Fruit fly (Drosophila melanogaster) whole organism, embryonic: ENCODE results near the gene Eip63E.

ENCODE experiments used
- BtbVII ChIP-seq: fragments of 200-800 bp; sonication (Bioruptor generic); optimal IDR thresholded peaks from 3 replicates; lab custom pipeline; 2017; ENCODE audit warnings: missing biosample characterization, mild to moderate bottlenecking, missing genetic modification characterization
- CG10274 ChIP-seq: fragments of 200-800 bp; sonication (Bioruptor generic); optimal IDR thresholded peaks from 3 replicates; lab custom pipeline; 2017; ENCODE audit warnings: missing biosample characterization, mild to moderate bottlenecking, missing genetic modification characterization
- CG10979 ChIP-seq: fragments of 200-800 bp; sonication (Bioruptor generic); optimal IDR thresholded peaks from 2 replicates; lab custom pipeline; 2018; ENCODE audit warnings: missing biosample characterization, mild to moderate bottlenecking, missing genetic modification characterization, moderate library complexity
- CG11093 ChIP-seq: fragments of 200-800 bp; sonication (Bioruptor generic); IDR thresholded peaks from 3 replicates; pipeline ENCODE4 v1.3.6; 2022; ENCODE audit warnings: missing biosample characterization, missing genetic modification characterization
- CG11456 ChIP-seq: fragments of 200-800 bp; sonication (Bioruptor generic); IDR thresholded peaks from 3 replicates; pipeline ENCODE4 v1.3.6; 2022; ENCODE audit warnings: missing biosample characterization, missing genetic modification characterization
- CG12104 ChIP-seq: fragments of 200-800 bp; sonication (Bioruptor generic); optimal IDR thresholded peaks from 3 replicates; lab custom pipeline; 2016; ENCODE audit warnings: missing biosample characterization, missing genetic modification characterization
- CG15479 ChIP-seq: fragments of 200-800 bp; sonication (Bioruptor generic); optimal IDR thresholded peaks from 3 replicates; lab custom pipeline; 2019; ENCODE audit warnings: missing biosample characterization, mild to moderate bottlenecking, missing genetic modification characterization, moderate library complexity
- CG1602 ChIP-seq: fragments of 200-800 bp; sonication (Bioruptor generic); optimal IDR thresholded peaks from 3 replicates; lab custom pipeline; 2016; ENCODE audit warnings: missing biosample characterization, missing genetic modification characterization
- CG1603 ChIP-seq: fragments of 200-800 bp; sonication (Bioruptor generic); optimal IDR thresholded peaks from 2 replicates; lab custom pipeline; 2019; ENCODE audit warnings: missing biosample characterization, mild to moderate bottlenecking, missing genetic modification characterization, moderate library complexity
- CG31388 ChIP-seq: fragments of 200-800 bp; sonication (Bioruptor generic); optimal IDR thresholded peaks from 2 replicates; lab custom pipeline; 2016; ENCODE audit warnings: missing biosample characterization, missing genetic modification characterization
- CG32767 ChIP-seq: fragments of 200-800 bp; sonication (Bioruptor generic); IDR thresholded peaks from 2 replicates; pipeline ENCODE4 v1.3.6; 2022; ENCODE audit warnings: missing biosample characterization, missing genetic modification characterization
- CG32772 ChIP-seq: fragments of 200-800 bp; sonication (Bioruptor generic); IDR thresholded peaks from 2 replicates; pipeline ENCODE4 v1.3.6; 2022; ENCODE audit warnings: missing biosample characterization, missing genetic modification characterization
- CG3281 ChIP-seq: fragments of 200-800 bp; sonication (Bioruptor generic); optimal IDR thresholded peaks from 3 replicates; lab custom pipeline; 2017; ENCODE audit warnings: missing biosample characterization, mild to moderate bottlenecking, missing genetic modification characterization
- CG3838 ChIP-seq: fragments of 200-800 bp; sonication (Bioruptor generic); optimal IDR thresholded peaks from 3 replicates; lab custom pipeline; 2016; ENCODE audit warnings: missing biosample characterization, missing genetic modification characterization
- CG6654 ChIP-seq: fragments of 200-800 bp; sonication (Bioruptor generic); optimal IDR thresholded peaks from 2 replicates; lab custom pipeline; 2017; ENCODE audit warnings: missing biosample characterization, mild to moderate bottlenecking, missing genetic modification characterization
- CG7839 ChIP-seq: fragments of 200-800 bp; sonication (Bioruptor generic); optimal IDR thresholded peaks from 3 replicates; lab custom pipeline; 2018; ENCODE audit warnings: missing biosample characterization, mild to moderate bottlenecking, missing genetic modification characterization, moderate library complexity
- CG8944 ChIP-seq: fragments of 200-800 bp; sonication (Bioruptor generic); optimal IDR thresholded peaks from 3 replicates; lab custom pipeline; 2016; ENCODE audit warnings: missing biosample characterization, missing genetic modification characterization
- CG9817 ChIP-seq: fragments of 200-800 bp; sonication (Bioruptor generic); optimal IDR thresholded peaks from 2 replicates; lab custom pipeline; 2018; ENCODE audit warnings: missing biosample characterization, mild to moderate bottlenecking, missing genetic modification characterization, moderate library complexity
- CHES-1-like ChIP-seq: fragments of 200-800 bp; sonication (Bioruptor generic); optimal IDR thresholded peaks from 2 replicates; lab custom pipeline; 2016; ENCODE audit warnings: missing biosample characterization, missing genetic modification characterization
- Dip3 ChIP-seq: fragments of 200-800 bp; sonication (Bioruptor generic); optimal IDR thresholded peaks from 3 replicates; lab custom pipeline; 2016; ENCODE audit warnings: missing biosample characterization, missing genetic modification characterization
- Drgx ChIP-seq: fragments of 200-800 bp; sonication (Bioruptor generic); IDR thresholded peaks from 2 replicates; pipeline ENCODE4 v1.3.6; 2022; ENCODE audit warnings: missing biosample characterization, missing genetic modification characterization
- E2f1 ChIP-seq: fragments of 200-800 bp; sonication (Bioruptor generic); IDR thresholded peaks from 2 replicates; pipeline ENCODE4 v1.3.6; 2022; ENCODE audit warnings: missing biosample characterization, missing genetic modification characterization
- Med ChIP-seq: fragments of 200-800 bp; sonication (Bioruptor generic); peaks from one replicate; lab custom pipeline; 2016; ENCODE audit warnings: missing biosample characterization, missing genetic modification characterization, mild to moderate bottlenecking, inconsistent platforms, moderate library complexity
- Mes4 ChIP-seq: fragments of 200-800 bp; sonication (Bioruptor generic); optimal IDR thresholded peaks from 2 replicates; lab custom pipeline; 2016; ENCODE audit warnings: missing biosample characterization, missing genetic modification characterization
- Myb ChIP-seq: fragments of 200-800 bp; sonication (Bioruptor generic); optimal IDR thresholded peaks from 2 replicates; lab custom pipeline; 2016; ENCODE audit warnings: missing biosample characterization, missing genetic modification characterization
- NC2β ChIP-seq: fragments of 200-800 bp; sonication (Bioruptor generic); optimal IDR thresholded peaks from 2 replicates; lab custom pipeline; 2016; ENCODE audit warnings: missing biosample characterization, missing genetic modification characterization
- Pdp1 ChIP-seq, 2 experiments: fragments of 200-800 bp; sonication (Bioruptor generic); optimal IDR thresholded peaks; 3 replicates each; lab custom pipeline; 2016; ENCODE audit warnings: missing biosample characterization in 2 of 2, missing genetic modification characterization in 2 of 2, mild to moderate bottlenecking in 1 of 2, moderate library complexity in 1 of 2
- Rx ChIP-seq: fragments of 200-800 bp; sonication (Bioruptor generic); IDR thresholded peaks from 2 replicates; pipeline ENCODE4 v1.3.6; 2022; ENCODE audit warnings: missing biosample characterization, missing genetic modification characterization
- Side ChIP-seq: fragments of 200-800 bp; sonication (Bioruptor generic); optimal IDR thresholded peaks from 2 replicates; lab custom pipeline; 2016; ENCODE audit warnings: missing biosample characterization, missing genetic modification characterization
- Xrp1 ChIP-seq: fragments of 200-800 bp; sonication (Bioruptor generic); IDR thresholded peaks from 2 replicates; pipeline ENCODE4 v1.3.6; 2022; ENCODE audit warnings: missing biosample characterization, missing genetic modification characterization
- caup ChIP-seq: fragments of 200-800 bp; sonication (Bioruptor generic); optimal IDR thresholded peaks from 3 replicates; lab custom pipeline; 2017; ENCODE audit warnings: missing biosample characterization, mild to moderate bottlenecking, missing genetic modification characterization, moderate library complexity; ENCODE audit not compliant: severe bottlenecking
- croc ChIP-seq: fragments of 200-800 bp; sonication (Bioruptor generic); conservative IDR thresholded peaks from 3 replicates; pipeline ENCODE4 v1.3.6; 2022; ENCODE audit warnings: missing biosample characterization, missing genetic modification characterization
- fru ChIP-seq: fragments of >200 bp; optimal IDR thresholded peaks from 2 replicates; lab custom pipeline; 2017
- fu2 ChIP-seq: fragments of 200-800 bp; sonication (Bioruptor generic); optimal IDR thresholded peaks from 2 replicates; lab custom pipeline; 2016; ENCODE audit warnings: missing biosample characterization, missing genetic modification characterization
- gsb-n ChIP-seq: fragments of 200-800 bp; sonication (Bioruptor generic); optimal IDR thresholded peaks from 3 replicates; lab custom pipeline; 2018; ENCODE audit warnings: missing biosample characterization, mild to moderate bottlenecking, missing genetic modification characterization
- kay ChIP-seq: fragments of 200-800 bp; sonication (Bioruptor generic); optimal IDR thresholded peaks from 2 replicates; lab custom pipeline; 2016; ENCODE audit warnings: missing biosample characterization, missing genetic modification characterization
- onecut ChIP-seq: fragments of 200-800 bp; sonication (Bioruptor generic); IDR thresholded peaks from 2 replicates; pipeline ENCODE4 v1.3.6; 2022; ENCODE audit warnings: missing biosample characterization, missing genetic modification characterization
- p53 ChIP-seq: fragments of 200-800 bp; sonication (Bioruptor generic); optimal IDR thresholded peaks from 2 replicates; lab custom pipeline; 2016; ENCODE audit warnings: missing biosample characterization, missing genetic modification characterization
- pfk ChIP-seq: fragments of 200-800 bp; sonication (Bioruptor generic); optimal IDR thresholded peaks from 2 replicates; lab custom pipeline; 2018; ENCODE audit warnings: missing biosample characterization, mild to moderate bottlenecking, missing genetic modification characterization, moderate library complexity
- pnt ChIP-seq: fragments of 200-800 bp; sonication (Bioruptor generic); optimal IDR thresholded peaks from 3 replicates; lab custom pipeline; 2016; ENCODE audit warnings: missing biosample characterization, missing genetic modification characterization
- ssp ChIP-seq: fragments of 200-800 bp; sonication (Bioruptor generic); IDR thresholded peaks from 2 replicates; pipeline ENCODE4 v1.3.6; 2022; ENCODE audit warnings: missing biosample characterization, missing genetic modification characterization
- tin ChIP-seq: fragments of 200-800 bp; sonication (Bioruptor generic); optimal IDR thresholded peaks from 3 replicates; lab custom pipeline; 2016; ENCODE audit warnings: missing biosample characterization, missing genetic modification characterization

The Eip63E gene

dm6 chr3L:3556409-3556808 lies 40.9 kb downstream of the Eip63E start (continued):
- TF ChIP-seq CG15479 (GFP tag; lab: Kevin White, UChicago) (no peak), CG1602 (GFP tag; lab: Kevin White, UChicago) (peak; percentile 49), caup (peak; percentile 3), Mes4 (GFP tag; lab: Kevin White, UChicago) (peak; percentile 4), CG32767 (GFP tag; lab: Robert Waterston, UW) (peak; percentile 37; the same call in 1 of the 2 replicates), CG11456 (no peak), Side (GFP tag; lab: Kevin White, UChicago) (peak; percentile 11), CG10274 (GFP tag; lab: Kevin White, UChicago) (peak; percentile 2), CG32772 (GFP tag; lab: Robert Waterston, UW) (no peak), gsb-n (peak; percentile 21), fu2 (GFP tag; lab: Kevin White, UChicago) (no peak), CG8944 (GFP tag; lab: Kevin White, UChicago) (peak; percentile 28), CG6654 (GFP tag; lab: Kevin White, UChicago) (peak; percentile 55), kay (GFP tag; lab: Kevin White, UChicago) (peak; percentile 4), pfk (GFP tag; lab: Kevin White, UChicago) (no peak), pnt (peak; percentile 64), ssp (GFP tag; lab: Robert Waterston, UW) (no peak; the same call in 1 of the 2 replicates), Dip3 (GFP tag; lab: Kevin White, UChicago) (no peak), CG3838 (no peak), CG31388 (GFP tag; lab: Kevin White, UChicago) (peak; percentile 12), onecut (GFP tag; lab: Robert Waterston, UW) (peak; percentile 33; the same call in 1 of the 2 replicates), Myb (GFP tag; lab: Kevin White, UChicago) (peak; percentile 25), BtbVII (GFP tag; lab: Kevin White, UChicago) (peak; percentile 33), CG7839 (tag; lab: Kevin White, UChicago) (peak; percentile 70), CG3281 (GFP tag; lab: Kevin White, UChicago) (no peak), croc (GFP tag; lab: Robert Waterston, UW) (peak; percentile 50; the same call in 2 of the 3 replicates), Med (GFP tag; lab: Kevin White, UChicago) (peak; percentile 89), CG1603 (tag; lab: Kevin White, UChicago) (peak; percentile 16), Rx (GFP tag; lab: Robert Waterston, UW) (no peak), CG9817 (peak; percentile 43), CG12104 (GFP tag; lab: Kevin White, UChicago) (peak; percentile 30), CHES-1-like (GFP tag; lab: Kevin White, UChicago) (peak; percentile 1), NC2β (peak; percentile 41), CG10979 (tag; lab: Kevin White, UChicago) (peak; percentile 67), fru (lab: Kevin White, UChicago) (no peak), tin (GFP tag; lab: Kevin White, UChicago) (peak; percentile 55), p53 (GFP tag; lab: Kevin White, UChicago) (no peak), CG11093 (GFP tag; lab: Robert Waterston, UW) (0 out of 3 replicates have a peak, but pooled peaks have one; percentile 24)

dm6 chr3L:3558104-3558503 lies 42.6 kb downstream of the Eip63E start:
- peak; percentile 31; the same call in 1 of the 2 replicates for TF ChIP-seq Drgx
- TF ChIP-seq Xrp1 = 0 out of 2 replicates have a peak, but pooled peaks have one; percentile 11
- TF ChIP-seq E2f1 (GFP tag; lab: Robert Waterston, UW) = no peak
- TF ChIP-seq Pdp1 (GFP tag; optimal IDR thresholded peaks at IDR 0.05; lab: Kevin White, UChicago) = peak in 1 of 2 experiments; percentile 53
